Fruit fly (Drosophila melanogaster) whole organism, wandering third instar larva: Measurements from ENCODE around the gene CG42232.

Experiments
- Abd-B ChIP-seq: fragments of >200 bp; optimal IDR thresholded peaks from 2 replicates; lab custom pipeline; 2017; ENCODE audit warnings: missing biosample characterization, missing genetic modification characterization
- CG32264 ChIP-seq: fragments of 200-800 bp; sonication (Bioruptor generic); optimal IDR thresholded peaks from 2 replicates; lab custom pipeline; 2016; ENCODE audit warnings: missing biosample characterization, missing genetic modification characterization
- CG9705 ChIP-seq: fragments of 200-800 bp; sonication (Bioruptor generic); optimal IDR thresholded peaks from 2 replicates; lab custom pipeline; 2018; ENCODE audit warnings: missing biosample characterization, mild to moderate bottlenecking, missing genetic modification characterization
- CrebA ChIP-seq: fragments of 200-800 bp; sonication (Bioruptor generic); optimal IDR thresholded peaks from 2 replicates; lab custom pipeline; 2016; ENCODE audit warnings: missing biosample characterization, mild to moderate bottlenecking, missing genetic modification characterization, borderline replicate concordance
- Dfd ChIP-seq: fragments of >200 bp; optimal IDR thresholded peaks from 2 replicates; lab custom pipeline; 2017; ENCODE audit warnings: missing biosample characterization, missing genetic modification characterization
- Dif ChIP-seq: fragments of 200-275, 200-300 bp; sonication (Bioruptor generic); optimal IDR thresholded peaks from 2 replicates; lab custom pipeline; 2018; ENCODE audit warnings: missing biosample characterization, missing genetic modification characterization; ENCODE audit not compliant: partially characterized antibody
- GATAd ChIP-seq: sonication (Bioruptor generic); optimal IDR thresholded peaks from 2 replicates; lab custom pipeline; 2016; ENCODE audit warnings: missing biosample characterization, missing genetic modification characterization
- HLH106 ChIP-seq: fragments of 200-800 bp; optimal IDR thresholded peaks from 3 replicates; lab custom pipeline; 2019; ENCODE audit warnings: missing biosample characterization, mild to moderate bottlenecking, missing genetic modification characterization, moderate library complexity
- Hnf4 ChIP-seq: fragments of 200-800 bp; sonication (Bioruptor generic); optimal IDR thresholded peaks from 2 replicates; lab custom pipeline; 2016; ENCODE audit warnings: missing biosample characterization, mild to moderate bottlenecking, missing genetic modification characterization
- Hr83 ChIP-seq: fragments of 200-300 bp; sonication (Bioruptor generic); optimal IDR thresholded peaks from 2 replicates; lab custom pipeline; 2016; ENCODE audit warnings: missing biosample characterization, mild to moderate bottlenecking, missing genetic modification characterization, moderate library complexity; ENCODE audit not compliant: poor library complexity, severe bottlenecking
- Mio ChIP-seq: sonication (Bioruptor generic); optimal IDR thresholded peaks from 2 replicates; lab custom pipeline; 2016; ENCODE audit warnings: missing biosample characterization, missing genetic modification characterization
- Myc ChIP-seq: fragments of >200 bp; optimal IDR thresholded peaks from 2 replicates; lab custom pipeline; 2017
- OdsH ChIP-seq: fragments of 200-800 bp; sonication (Bioruptor generic); optimal IDR thresholded peaks from 2 replicates; lab custom pipeline; 2016; ENCODE audit warnings: missing biosample characterization, mild to moderate bottlenecking, missing genetic modification characterization
- Rel ChIP-seq, 2 experiments: fragments of 200-800 bp; sonication (Bioruptor generic) in 1 of 2; optimal IDR thresholded peaks; 2 replicates in 1 of 2; 3 replicates in 1 of 2; lab custom pipeline; 2016 to 2019; ENCODE audit warnings: mild to moderate bottlenecking in 2 of 2, missing biosample characterization in 2 of 2, missing genetic modification characterization in 2 of 2, moderate library complexity in 1 of 2
- Sp1 ChIP-seq: fragments of 200-800 bp; sonication (Bioruptor generic); optimal IDR thresholded peaks from 3 replicates; lab custom pipeline; 2019; ENCODE audit warnings: missing biosample characterization, mild to moderate bottlenecking, missing genetic modification characterization, moderate library complexity
- Vsx2 ChIP-seq: fragments of 200-300, 225-300 bp; sonication (Bioruptor generic); optimal IDR thresholded peaks from 2 replicates; lab custom pipeline; 2018; ENCODE audit warnings: missing biosample characterization, missing genetic modification characterization; ENCODE audit not compliant: partially characterized antibody
- br ChIP-seq: fragments of 200-800 bp; sonication (Bioruptor generic); optimal IDR thresholded peaks from 2 replicates; lab custom pipeline; 2016; ENCODE audit warnings: missing biosample characterization, missing genetic modification characterization
- brk ChIP-seq: fragments of 200-800 bp; sonication (Bioruptor generic); optimal IDR thresholded peaks from 2 replicates; lab custom pipeline; 2016; ENCODE audit warnings: missing biosample characterization, mild to moderate bottlenecking, missing genetic modification characterization
- dmrt93B ChIP-seq: fragments of 200-800 bp; sonication (Bioruptor generic); optimal IDR thresholded peaks from 2 replicates; lab custom pipeline; 2018; ENCODE audit warnings: missing biosample characterization, mild to moderate bottlenecking, missing genetic modification characterization
- ey ChIP-seq: fragments of 200-800 bp; sonication (Bioruptor generic); optimal IDR thresholded peaks from 2 replicates; lab custom pipeline; 2016; ENCODE audit warnings: missing biosample characterization, missing genetic modification characterization
- foxo ChIP-seq, 2 experiments: fragments of 200-800 bp; sonication (Bioruptor generic); optimal IDR thresholded peaks; 2 replicates in 1 of 2; 3 replicates in 1 of 2; lab custom pipeline; 2016 to 2017; ENCODE audit warnings: missing biosample characterization in 2 of 2, missing genetic modification characterization in 2 of 2
- fru ChIP-seq: fragments of 200-800 bp; sonication (Bioruptor generic); optimal IDR thresholded peaks from 3 replicates; lab custom pipeline; 2016; ENCODE audit warnings: missing biosample characterization, mild to moderate bottlenecking, missing genetic modification characterization
- h ChIP-seq: fragments of 200-800 bp; sonication (Bioruptor generic); optimal IDR thresholded peaks from 3 replicates; lab custom pipeline; 2016; ENCODE audit warnings: missing biosample characterization, mild to moderate bottlenecking, missing genetic modification characterization
- jim ChIP-seq: fragments of 175-275, 200-325 bp; sonication (Bioruptor generic); optimal IDR thresholded peaks from 2 replicates; lab custom pipeline; 2016; ENCODE audit warnings: missing biosample characterization, mild to moderate bottlenecking, missing genetic modification characterization
- lola ChIP-seq: fragments of >200 bp; optimal IDR thresholded peaks from 2 replicates; lab custom pipeline; 2017; ENCODE audit warnings: missing biosample characterization, missing genetic modification characterization
- psq ChIP-seq: fragments of 200-800 bp; sonication (Bioruptor generic); optimal IDR thresholded peaks from 3 replicates; lab custom pipeline; 2017; ENCODE audit warnings: missing biosample characterization, mild to moderate bottlenecking, missing genetic modification characterization, moderate library complexity
- rgr ChIP-seq: fragments of 200-800 bp; sonication (Bioruptor generic); optimal IDR thresholded peaks from 3 replicates; lab custom pipeline; 2016; ENCODE audit warnings: missing biosample characterization, mild to moderate bottlenecking, missing genetic modification characterization
- sage ChIP-seq: fragments of 200-800 bp; sonication (Bioruptor generic); optimal IDR thresholded peaks from 2 replicates; lab custom pipeline; 2016; ENCODE audit warnings: missing biosample characterization, mild to moderate bottlenecking, missing genetic modification characterization
- sv ChIP-seq: fragments of 200-800 bp; sonication (Bioruptor generic); optimal IDR thresholded peaks from 3 replicates; lab custom pipeline; 2016; ENCODE audit warnings: missing biosample characterization, missing genetic modification characterization
- usp ChIP-seq: fragments of >200 bp; optimal IDR thresholded peaks from 2 replicates; lab custom pipeline; 2017; ENCODE audit warnings: missing biosample characterization, missing genetic modification characterization
- woc ChIP-seq: sonication (Bioruptor generic); optimal IDR thresholded peaks from 2 replicates; lab custom pipeline; 2016; ENCODE audit warnings: missing biosample characterization, mild to moderate bottlenecking, missing genetic modification characterization

CG42232 gene

DNA sequence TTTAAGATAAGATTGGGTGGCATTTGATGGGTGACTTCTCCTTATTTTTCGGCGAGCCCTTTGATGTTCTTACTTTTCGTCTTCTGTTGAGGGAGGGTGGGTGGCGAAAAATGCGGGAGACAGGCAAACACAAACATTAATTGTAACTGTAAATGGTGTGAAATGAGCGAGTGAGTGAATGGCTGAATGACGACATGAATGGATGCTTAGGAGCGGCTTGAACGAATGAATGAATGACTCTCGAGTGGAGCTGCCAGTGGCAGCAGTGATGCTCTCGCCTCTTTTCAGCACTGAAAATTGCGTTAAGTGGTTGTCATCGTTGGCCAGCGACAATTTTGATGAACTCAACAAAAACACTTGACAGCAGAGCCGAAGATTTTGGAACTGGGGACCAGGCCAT lies 35.1 kb upstream of the CG42232 start:
- TF ChIP-seq Abd-B (no peak), br (GFP tag; lab: Kevin White, UChicago) (no peak), Rel (GFP tag; optimal IDR thresholded peaks at IDR 0.05; lab: Kevin White, UChicago) (no peak), Rel (tag; optimal IDR thresholded peaks at IDR 0.05; lab: Kevin White, UChicago) (no peak), CG9705 (no peak), CG32264 (GFP tag; lab: Kevin White, UChicago) (no peak), GATAd (GFP tag; lab: Kevin White, UChicago) (no peak), HLH106 (no peak), fru (GFP tag; lab: Kevin White, UChicago) (no peak), CrebA (GFP tag; lab: Kevin White, UChicago) (no peak), ey (no peak), Dif (GFP tag; lab: Kevin White, UChicago) (no peak), foxo (GFP tag; optimal IDR thresholded peaks at IDR 0.05; lab: Kevin White, UChicago) (no peak), lola (GFP tag; lab: Kevin White, UChicago) (no peak), h (no peak), Hnf4 (GFP tag; lab: Kevin White, UChicago) (no peak), Sp1 (GFP tag; lab: Kevin White, UChicago) (no peak), usp (GFP tag; lab: Kevin White, UChicago) (no peak), jim (GFP tag; lab: Kevin White, UChicago) (no peak), Dfd (GFP tag; lab: Kevin White, UChicago) (no peak)
- TF ChIP-seq, all 38 proteins: peak for 0

DNA sequence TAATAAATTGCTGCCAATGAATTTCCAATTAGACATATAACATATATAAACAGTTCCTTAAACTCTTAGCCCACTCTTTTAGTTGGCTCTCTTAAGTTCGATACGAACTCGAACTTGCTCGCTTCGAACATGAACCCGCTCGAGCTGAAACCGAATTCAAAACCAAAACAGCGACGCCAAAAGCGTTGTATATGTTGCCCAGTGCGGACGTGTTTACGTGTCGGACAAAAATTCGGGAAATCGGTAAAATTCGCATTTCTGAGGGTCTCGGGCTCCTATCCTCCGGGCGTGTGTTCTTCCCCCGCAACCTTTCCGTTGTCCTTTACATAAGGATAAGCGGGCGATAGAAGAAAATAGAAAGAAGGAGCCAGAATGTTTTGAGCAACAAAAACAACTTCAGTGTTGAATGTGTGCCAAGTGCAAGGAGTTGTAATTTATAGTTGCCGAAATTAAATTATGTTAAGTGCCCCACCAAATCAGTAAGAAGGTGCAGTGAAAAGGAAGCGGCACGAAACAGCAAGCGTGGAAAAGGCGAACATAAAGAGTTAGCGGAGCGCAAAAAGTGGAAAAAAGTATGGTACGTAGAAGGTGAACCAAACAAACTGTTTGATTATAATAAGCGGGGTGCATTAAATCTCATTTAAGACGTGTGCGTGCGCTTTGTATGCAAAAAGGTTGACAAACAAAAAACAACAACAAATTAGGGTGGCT lies 33.3 kb upstream of the CG42232 start, which contains the start of gene CG42342:
TSS of gene CG42342 (plus strand) at position 176 of the 711 bp plus-strand sequence.
- TF ChIP-seq psq: peak; percentile 60
- TF ChIP-seq Vsx2 (GFP tag; lab: Kevin White, UChicago): peak; percentile 10
- TF ChIP-seq sage: no peak

DNA sequence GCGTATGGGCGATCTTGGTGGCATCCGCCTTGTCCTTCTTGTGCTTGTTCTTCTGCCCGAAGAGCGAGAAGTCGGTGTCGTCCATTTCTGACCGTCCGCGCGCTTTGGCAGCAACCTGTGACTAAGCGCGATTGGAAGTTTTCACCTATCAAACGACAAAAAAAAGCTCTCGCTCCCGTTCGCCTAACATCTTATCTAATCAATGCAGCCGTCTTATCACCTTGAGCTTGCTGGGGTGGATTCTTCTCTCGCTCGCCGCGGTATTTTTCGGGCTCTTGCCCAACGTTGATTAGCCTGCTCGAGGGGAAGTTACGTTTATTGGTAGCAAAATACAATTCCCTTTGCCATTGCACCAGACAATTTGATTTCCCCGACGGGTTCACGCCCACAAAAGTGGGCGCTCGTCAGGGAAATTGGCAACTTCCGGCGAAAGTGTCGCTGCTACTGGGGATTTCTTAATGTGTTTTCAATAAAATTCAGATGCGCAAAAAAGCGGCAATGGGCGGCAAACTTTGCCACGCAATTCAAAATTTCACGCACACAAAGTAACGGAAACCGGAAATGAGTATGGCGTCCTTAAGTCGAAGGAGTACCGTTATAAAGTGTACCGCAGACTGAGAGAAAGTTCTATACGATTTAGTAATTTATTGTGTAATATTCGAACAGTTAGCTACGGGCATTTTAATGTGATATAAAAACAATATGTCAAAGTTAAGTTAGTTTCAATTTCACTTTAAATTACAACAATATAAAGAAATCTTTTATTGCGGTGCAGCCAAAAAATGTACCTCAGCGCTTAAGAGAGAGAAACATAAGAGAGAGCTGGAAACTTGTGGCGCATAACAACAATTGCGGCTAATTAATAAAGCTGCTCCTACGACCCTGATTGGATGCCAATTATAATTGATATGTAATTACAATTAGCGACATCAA lies 31.7 kb upstream of the CG42232 start, which contains the start of gene Decay:
TSS of gene Decay (minus strand) at position 132 of the 933 bp plus-strand sequence.
- TF ChIP-seq br (GFP tag; lab: Kevin White, UChicago): peak; percentile 8
- TF ChIP-seq foxo (GFP tag; optimal IDR thresholded peaks at IDR 0.05; lab: Kevin White, UChicago): peak in 1 of 2 experiments; percentile 28
- peak; percentile 40 for TF ChIP-seq rgr (GFP tag; lab: Kevin White, UChicago)
- peak; percentile 16 for TF ChIP-seq ey
- no peak for TF ChIP-seq Hr83 (GFP tag; lab: Kevin White, UChicago)
- TF ChIP-seq OdsH (GFP tag; lab: Kevin White, UChicago): peak; percentile 28
- peak; percentile 28 for TF ChIP-seq h
- no peak for TF ChIP-seq brk (GFP tag; lab: Kevin White, UChicago)
- TF ChIP-seq Vsx2 (GFP tag; lab: Kevin White, UChicago): peak; percentile 90
- peak; percentile 26 for TF ChIP-seq Hnf4 (GFP tag; lab: Kevin White, UChicago)
- peak; percentile 47 for TF ChIP-seq fru (GFP tag; lab: Kevin White, UChicago)
- no peak for TF ChIP-seq CrebA (GFP tag; lab: Kevin White, UChicago)

DNA sequence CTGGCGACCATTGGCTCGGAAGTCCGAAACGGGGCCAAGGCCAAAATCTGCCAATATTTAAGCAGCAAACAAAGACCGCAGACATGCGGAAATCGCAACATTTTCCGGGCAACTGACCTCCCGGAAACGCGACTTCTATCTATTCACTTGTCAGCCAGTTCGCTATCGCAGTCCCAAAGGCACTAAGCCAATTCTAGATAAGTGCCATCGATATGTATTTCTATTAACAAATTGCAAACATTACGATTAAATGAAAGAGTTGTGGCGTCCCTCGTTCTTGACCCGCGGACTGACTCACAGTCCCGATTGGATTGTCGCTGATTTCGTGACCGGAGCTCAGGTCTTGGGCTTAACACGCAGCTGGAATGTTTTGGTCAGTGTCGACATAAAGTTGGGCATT lies 29.4 kb upstream of the CG42232 start, which contains the start of gene Gr89a:
TSS of gene Gr89a (minus strand) at position 101 of the 400 bp plus-strand sequence.
- TF ChIP-seq HLH106 (no peak), usp (GFP tag; lab: Kevin White, UChicago) (no peak), Dfd (GFP tag; lab: Kevin White, UChicago) (no peak), Myc (lab: Kevin White, UChicago) (no peak), Mio (GFP tag; lab: Kevin White, UChicago) (no peak), GATAd (GFP tag; lab: Kevin White, UChicago) (no peak), sv (no peak), dmrt93B (GFP tag; lab: Kevin White, UChicago) (no peak), woc (GFP tag; lab: Kevin White, UChicago) (no peak), CG9705 (no peak), sage (no peak), OdsH (GFP tag; lab: Kevin White, UChicago) (no peak)
